Worm (Caenorhabditis elegans) whole organism, L1 larva: ENCODE data around the gene Y82E9BL.1.

ENCODE experiments used
- efl-1 ChIP-seq, 4 experiments: fragments of 150-350 bp; optimal IDR thresholded peaks in 3 of 4; peaks in 1 of 4; 1 replicate in 1 of 4; 2 replicates in 3 of 4; lab custom pipeline; 2014; ENCODE audit warnings: missing biosample characterization in 2 of 4, missing genetic modification characterization in 2 of 4, missing genetic modification reagents in 2 of 4
- elt-2 ChIP-seq: sonication (generic microtip); optimal IDR thresholded peaks from 2 replicates; lab custom pipeline; 2016; ENCODE audit warnings: missing genetic modification characterization, mild to moderate bottlenecking, inconsistent platforms, missing compliant biosample characterization, missing genetic modification reagents
- hpl-2 ChIP-seq: fragments of 150-350 bp; optimal IDR thresholded peaks from 2 replicates; lab custom pipeline; 2014; ENCODE audit warnings: missing biosample characterization, missing genetic modification reagents, missing genetic modification characterization
- isw-1 ChIP-seq: fragments of 200-800 bp; sonication (Bioruptor generic); IDR thresholded peaks from 2 replicates; pipeline ENCODE4 v1.3.6; 2022; ENCODE audit warnings: missing genetic modification characterization, missing compliant biosample characterization
- nhr-19 ChIP-seq: fragments of 200-800 bp; sonication (Bioruptor generic); conservative IDR thresholded peaks from 2 replicates; pipeline ENCODE4 v1.3.6; 2022; ENCODE audit warnings: missing genetic modification characterization, missing compliant biosample characterization
- nhr-28 ChIP-seq: fragments of 150-350 bp; optimal IDR thresholded peaks from 2 replicates; lab custom pipeline; 2014; ENCODE audit warnings: missing biosample characterization, missing genetic modification characterization
- nhr-47 ChIP-seq: sonication (generic microtip); optimal IDR thresholded peaks from 2 replicates; lab custom pipeline; 2016; ENCODE audit warnings: mild to moderate bottlenecking, missing genetic modification characterization, moderate library complexity, missing compliant biosample characterization
- nhr-77 ChIP-seq: fragments of 150-350 bp; optimal IDR thresholded peaks from 2 replicates; lab custom pipeline; 2014; ENCODE audit warnings: missing biosample characterization, missing genetic modification characterization
- nhr-84 ChIP-seq: sonication (generic microtip); optimal IDR thresholded peaks from 2 replicates; lab custom pipeline; 2017; ENCODE audit warnings: missing biosample characterization, missing genetic modification characterization
- skn-1 ChIP-seq: fragments of 150-350 bp; optimal IDR thresholded peaks from 2 replicates; lab custom pipeline; 2014; ENCODE audit warnings: missing biosample characterization, missing genetic modification characterization
- sox-4 ChIP-seq: sonication (generic microtip); optimal IDR thresholded peaks from 2 replicates; lab custom pipeline; 2016; ENCODE audit warnings: missing genetic modification characterization, missing compliant biosample characterization

The Y82E9BL.1 gene

ce11 chrIII:1308887-1309286 lies 46.3 kb downstream of the Y82E9BL.1 start, which contains the start of gene Y82E9BL.12:
Gene Y82E9BL.12 (plus strand): TSS chrIII:1309187.
- no peak for TF ChIP-seq efl-1 (optimal IDR thresholded peaks at IDR 0.05; lab: Kevin White, UChicago)
- TF ChIP-seq efl-1 (GFP tag; optimal IDR thresholded peaks at IDR 0.05 in 1 of 2; lab: Kevin White, UChicago): peak in 1 of 2 experiments; percentile 6
- no peak for TF ChIP-seq nhr-28 (tag; lab: Kevin White, UChicago)

ce11 chrIII:1308209-1308608 lies 47.0 kb downstream of the Y82E9BL.1 start, which contains the start of gene fbxa-79:
Gene fbxa-79 (minus strand): TSS chrIII:1308294.
- TF ChIP-seq skn-1 (tag; lab: Kevin White, UChicago) (peak; percentile 59), nhr-19 (GFP tag; lab: Robert Waterston, UW) (0 out of 2 replicates have a peak, but pooled peaks have one; percentile 3), elt-2 (peak; percentile 55), nhr-47 (tag; lab: Kevin White, UChicago) (no peak)

ce11 chrIII:1307333-1307732 lies 47.9 kb downstream of the Y82E9BL.1 start:
- TF ChIP-seq nhr-84 (no peak), hpl-2 (GFP tag; lab: Kevin White, UChicago) (no peak), sox-4 (tag; lab: Kevin White, UChicago) (no peak), nhr-28 (tag; lab: Kevin White, UChicago) (no peak), nhr-77 (tag; lab: Kevin White, UChicago) (no peak), efl-1 (optimal IDR thresholded peaks at IDR 0.05; lab: Kevin White, UChicago) (no peak), efl-1 (GFP tag; optimal IDR thresholded peaks at IDR 0.05 in 1 of 2; lab: Kevin White, UChicago) (peak in 1 of 2 experiments; percentile 51), isw-1 (GFP tag; lab: Robert Waterston, UW) (no peak), skn-1 (tag; lab: Kevin White, UChicago) (no peak)
